Fruit fly (Drosophila melanogaster) whole organism, wandering third instar larva: ENCODE measurements around the gene ato.

Experiments used
- Dfd ChIP-seq: fragments of >200 bp; optimal IDR thresholded peaks from 2 replicates; lab custom pipeline; 2017; ENCODE audit warnings: missing biosample characterization, missing genetic modification characterization
- Vsx2 ChIP-seq: fragments of 200-300, 225-300 bp; sonication (Bioruptor generic); optimal IDR thresholded peaks from 2 replicates; lab custom pipeline; 2018; ENCODE audit warnings: missing biosample characterization, missing genetic modification characterization; ENCODE audit not compliant: partially characterized antibody
- br ChIP-seq: fragments of 200-800 bp; sonication (Bioruptor generic); optimal IDR thresholded peaks from 2 replicates; lab custom pipeline; 2016; ENCODE audit warnings: missing biosample characterization, missing genetic modification characterization
- foxo ChIP-seq, 2 experiments: fragments of 200-800 bp; sonication (Bioruptor generic); optimal IDR thresholded peaks; 2 replicates in 1 of 2; 3 replicates in 1 of 2; lab custom pipeline; 2016 to 2017; ENCODE audit warnings: missing biosample characterization in 2 of 2, missing genetic modification characterization in 2 of 2
- psq ChIP-seq: fragments of 200-800 bp; sonication (Bioruptor generic); optimal IDR thresholded peaks from 3 replicates; lab custom pipeline; 2017; ENCODE audit warnings: missing biosample characterization, mild to moderate bottlenecking, missing genetic modification characterization, moderate library complexity

DNA sequence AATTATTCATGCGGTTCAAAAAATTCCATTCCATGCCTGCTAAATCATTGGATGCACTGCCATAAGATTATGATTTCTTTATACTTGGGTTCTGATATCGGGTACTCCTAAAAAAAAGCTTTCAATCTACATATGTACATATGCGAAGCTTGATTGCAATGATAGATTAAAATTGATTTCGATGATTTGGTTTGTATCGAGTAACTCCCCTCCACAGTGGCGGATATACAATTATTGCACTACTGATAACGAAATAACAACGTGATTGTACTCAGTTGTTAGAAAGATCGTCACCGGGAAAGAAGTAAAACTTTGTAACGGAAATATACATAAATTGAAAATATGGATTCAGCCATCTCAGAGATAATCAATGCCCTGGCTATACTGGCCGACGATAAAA, 9.8 kb downstream of the ato start, which contains the start of gene Nazo:
- no peak for TF ChIP-seq Vsx2
- no peak for TF ChIP-seq foxo (GFP tag; optimal IDR thresholded peaks at IDR 0.05; lab: Kevin White, UChicago)
- TF ChIP-seq br (GFP tag; lab: Kevin White, UChicago), result no peak
- TF ChIP-seq psq, result no peak
- TF ChIP-seq Dfd (GFP tag; lab: Kevin White, UChicago), result no peak
